Worm (Caenorhabditis elegans): ENCODE measurements around the gene K07C5.13.
A peak's percentile ranks its signal among the peaks of the same experiment; 100 is the strongest.

K07C5.13 gene

DNA sequence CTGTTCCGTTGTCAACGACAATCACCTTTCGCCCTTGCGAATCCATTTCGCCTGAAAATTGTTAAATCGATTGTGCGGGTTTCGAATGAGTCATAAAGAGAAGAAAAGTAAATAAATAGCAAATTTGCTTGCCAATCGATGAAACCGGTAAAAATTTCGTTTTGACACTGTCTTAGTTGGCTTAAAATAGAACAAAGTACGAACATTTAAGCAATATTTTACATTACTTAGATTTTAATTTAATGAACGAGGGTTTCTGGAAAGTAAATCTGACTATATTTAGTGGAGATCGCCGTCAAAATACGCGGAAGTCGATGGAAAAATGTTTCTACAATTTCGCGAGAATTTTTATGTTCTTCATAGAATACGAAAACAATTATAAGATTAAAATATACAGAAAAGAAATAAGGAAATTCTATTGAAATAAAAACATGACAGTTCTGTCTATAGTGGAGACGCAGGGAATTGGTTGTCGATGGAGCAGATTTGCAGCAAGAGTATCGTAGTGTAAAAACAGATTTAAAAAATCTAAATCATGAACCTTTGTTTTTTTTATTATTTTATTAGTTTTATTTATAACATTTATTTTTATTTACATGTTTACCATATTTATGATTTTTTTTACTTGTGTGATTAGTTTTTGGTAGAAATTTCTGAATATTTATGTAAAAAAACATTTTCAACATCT is 3.4 kb upstream of the K07C5.13 start, which contains the start of gene arx-2 (continued):
- TF ChIP-seq zfh-2 (GFP tag; conservative IDR thresholded peaks at IDR 0.05) = no peak
- no peak for TF ChIP-seq F49E8.2 (tag; optimal IDR thresholded peaks at IDR 0.05; ENCODE audit: insufficient read depth)
- no peak for TF ChIP-seq cebp-1 (GFP tag; IDR thresholded peaks at IDR 0.05)
- TF ChIP-seq cebp-1 (tag; optimal IDR thresholded peaks at IDR 0.05) = no peak
- TF ChIP-seq dox-1 (GFP tag; IDR thresholded peaks at IDR 0.05) = no peak
- TF ChIP-seq Y53F4B.3 (GFP tag; IDR thresholded peaks at IDR 0.05) = no peak
- TF ChIP-seq lag-1 (GFP tag; IDR thresholded peaks at IDR 0.05) = no peak
- no peak for TF ChIP-seq madf-8 (GFP tag; conservative IDR thresholded peaks at IDR 0.05)
- TF ChIP-seq ceh-58 (GFP tag; IDR thresholded peaks at IDR 0.05) = no peak
- TF ChIP-seq K12H6.12 (tag; optimal IDR thresholded peaks at IDR 0.05) = no peak
- no peak for TF ChIP-seq nfyb-1 (GFP tag; IDR thresholded peaks at IDR 0.05)
- TF ChIP-seq Y95B8A.8 (GFP tag; IDR thresholded peaks at IDR 0.05) = no peak
- no peak for TF ChIP-seq lin-35 (GFP tag; optimal IDR thresholded peaks at IDR 0.05)
- TF ChIP-seq B0261.1 (tag; optimal IDR thresholded peaks at IDR 0.05) = no peak
- peak; percentile 61 for TF ChIP-seq mcd-1 (GFP tag; IDR thresholded peaks at IDR 0.05)
- no peak for TF ChIP-seq K11D2.4 (GFP tag; IDR thresholded peaks at IDR 0.05)

DNA sequence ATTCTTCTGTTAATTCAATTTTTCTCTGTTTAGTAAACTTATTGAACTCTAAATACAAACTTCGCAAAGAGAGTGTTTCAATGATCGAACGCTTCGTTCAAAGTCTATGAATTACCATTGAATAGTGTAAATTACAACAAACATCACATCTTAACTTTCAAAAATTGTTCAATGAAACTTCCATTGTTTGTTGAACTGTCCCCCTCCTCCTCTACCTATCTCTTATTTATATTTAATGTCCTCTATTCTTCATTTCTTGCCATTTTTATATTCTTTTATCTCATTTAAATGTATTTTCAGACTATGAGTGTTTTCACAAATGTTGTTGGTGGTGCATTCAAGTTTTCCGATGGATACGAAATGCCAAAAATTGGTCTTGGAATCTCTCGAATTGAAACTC is 2.7 kb upstream of the K07C5.13 start, which contains the start of gene K07C5.2:
K07C5.2 (plus strand) TSS at position 301 of the 400 bp plus-strand sequence.
- TF ChIP-seq ztf-22 (GFP tag; optimal IDR thresholded peaks at IDR 0.05) = no peak
- no peak for TF ChIP-seq somi-1 (GFP tag; optimal IDR thresholded peaks at IDR 0.05)

DNA sequence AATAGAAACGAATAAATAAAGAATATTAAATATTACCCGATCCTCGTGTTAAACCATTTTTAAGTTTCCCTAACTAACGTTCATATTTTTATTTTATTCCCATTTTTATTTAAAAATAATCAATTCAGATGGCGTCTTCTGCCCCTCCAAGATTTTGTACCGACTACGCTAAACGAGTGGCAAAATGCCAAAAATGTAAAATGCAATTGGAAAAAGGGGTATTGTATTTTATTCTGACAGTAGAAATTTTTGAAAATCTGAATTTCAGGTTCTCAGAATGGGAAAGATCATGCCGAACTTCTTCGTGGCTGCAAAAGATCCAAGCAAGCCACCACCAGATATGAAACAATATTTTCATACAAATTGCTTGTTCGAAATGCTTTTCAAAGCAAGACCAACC is 1.0 kb downstream of the K07C5.13 start, which contains the start of gene K07C5.3:
K07C5.3 (plus strand) TSS at position 129 of the 400 bp plus-strand sequence.
- TF ChIP-seq F57C9.4 (tag; optimal IDR thresholded peaks at IDR 0.05) (no peak), aptf-3 (GFP tag; IDR thresholded peaks at IDR 0.05) (0 out of 2 replicates have a peak, but pooled peaks have one; percentile 71), chd-7 (tag; optimal IDR thresholded peaks at IDR 0.05) (peak; percentile 38), Y95B8A.8 (GFP tag; IDR thresholded peaks at IDR 0.05) (no peak), pbrm-1 (GFP tag; IDR thresholded peaks at IDR 0.05) (peak; percentile 48; the same call in 1 of the 2 replicates), F57A8.1 (GFP tag; optimal IDR thresholded peaks at IDR 0.05) (no peak), unc-130 (GFP tag; optimal IDR thresholded peaks at IDR 0.05) (no peak), ceh-27 (GFP tag; optimal IDR thresholded peaks at IDR 0.05) (no peak), rec-8 (tag; optimal IDR thresholded peaks at IDR 0.05) (no peak), F52B5.7 (tag; optimal IDR thresholded peaks at IDR 0.05) (peak; percentile 8), unc-62 (GFP tag; optimal IDR thresholded peaks at IDR 0.05) (no peak), let-526 (GFP tag; IDR thresholded peaks at IDR 0.05) (no peak), F22D6.2 (tag; optimal IDR thresholded peaks at IDR 0.05) (no peak), attf-6 (GFP tag; IDR thresholded peaks at IDR 0.05) (0 out of 2 replicates have a peak, but pooled peaks have one; percentile 17), ceh-100 (GFP tag; IDR thresholded peaks at IDR 0.05) (no peak), atf-7 (tag; optimal IDR thresholded peaks at IDR 0.05) (peak; percentile 27), B0336.3 (GFP tag; IDR thresholded peaks at IDR 0.05) (0 out of 2 replicates have a peak, but pooled peaks have one; percentile 11), dpl-1 (GFP tag; optimal IDR thresholded peaks at IDR 0.05) (no peak), dox-1 (GFP tag; IDR thresholded peaks at IDR 0.05) (no peak), B0035.1 (tag; optimal IDR thresholded peaks at IDR 0.05) (no peak), ekl-4 (GFP tag; IDR thresholded peaks at IDR 0.05) (0 out of 2 replicates have a peak, but pooled peaks have one; percentile 59), attf-3 (GFP tag; conservative IDR thresholded peaks at IDR 0.05) (no peak), F10E7.11 (tag; optimal IDR thresholded peaks at IDR 0.05) (peak; percentile 56), hmg-1.2 (GFP tag; IDR thresholded peaks at IDR 0.05) (0 out of 2 replicates have a peak, but pooled peaks have one; percentile 6), madf-3 (GFP tag; IDR thresholded peaks at IDR 0.05) (peak; percentile 76), cebp-1 (GFP tag; IDR thresholded peaks at IDR 0.05) (no peak), cebp-1 (tag; optimal IDR thresholded peaks at IDR 0.05) (peak; percentile 9), ceh-40 (GFP tag; IDR thresholded peaks at IDR 0.05) (no peak), madf-10 (tag; optimal IDR thresholded peaks at IDR 0.05) (no peak), T26A5.8 (tag; optimal IDR thresholded peaks at IDR 0.05) (no peak), attf-5 (GFP tag; optimal IDR thresholded peaks at IDR 0.05) (no peak)

All from whole organism, young adult.